In genomic region chr3L:7082168-7082567, dm6 we compare ENCODE assay signal across 2 fruit fly cellular contexts.
TF ChIP-seq lines count a peak whose summit lies in the region.

No protein-coding gene starts in this region.

- TF ChIP-seq CTCF in whole organism, embryonic (GFP tag; optimal IDR thresholded peaks at IDR 0.05; lab: Kevin White, UChicago): no peak

TF ChIP-seq in whole organism, embryonic, 481 proteins besides CTCF, POLR2A, EP300 and RAD21:
- TF ChIP-seq CG2199 (GFP tag; IDR thresholded peaks at IDR 0.05; lab: Robert Waterston, UW): peak; percentile 92; the same call in 2 of the 3 replicates
- no peak for TF ChIP-seq Meics (GFP tag; optimal IDR thresholded peaks at IDR 0.05; lab: Kevin White, UChicago)
TF ChIP-seq in whole organism, embryonic: peak in this region for 1.

TF ChIP-seq in whole organism, pupa, 21 proteins besides CTCF, POLR2A, EP300 and RAD21:
- TF ChIP-seq CG4496 (GFP tag; IDR thresholded peaks at IDR 0.05; lab: Robert Waterston, UW): 0 out of 3 replicates have a peak, but pooled peaks have one; percentile 19
- TF ChIP-seq gl (tag; optimal IDR thresholded peaks at IDR 0.05; lab: Kevin White, UChicago): no peak
